Fruit fly (Drosophila melanogaster) whole organism, embryonic: Measurements from ENCODE around the gene CG14659.

Experiments
- CG11085 ChIP-seq: fragments of 200-800 bp; sonication (Bioruptor generic); IDR thresholded peaks from 2 replicates; pipeline ENCODE4 v1.3.6; 2022; ENCODE audit warnings: missing biosample characterization, missing genetic modification characterization
- CG2199 ChIP-seq: fragments of 200-800 bp; sonication (Bioruptor generic); IDR thresholded peaks from 3 replicates; pipeline ENCODE4 v1.3.6; 2022; ENCODE audit warnings: missing biosample characterization, missing genetic modification characterization
- CG5245 ChIP-seq: fragments of 200-800 bp; sonication (Bioruptor generic); optimal IDR thresholded peaks from 3 replicates; lab custom pipeline; 2016; ENCODE audit warnings: missing biosample characterization, missing genetic modification characterization
- Doc3 ChIP-seq: fragments of 200-800 bp; sonication (Bioruptor generic); IDR thresholded peaks from 3 replicates; pipeline ENCODE4 v1.3.6; 2022; ENCODE audit warnings: missing biosample characterization, missing genetic modification characterization; ENCODE audit not compliant: partially characterized antibody
- Ssrp ChIP-seq: fragments of 200-800 bp; sonication (Bioruptor generic); optimal IDR thresholded peaks from 2 replicates; lab custom pipeline; 2018; ENCODE audit warnings: missing biosample characterization, mild to moderate bottlenecking, missing genetic modification characterization, moderate library complexity
- crol ChIP-seq: fragments of 200-800 bp; sonication (Bioruptor generic); IDR thresholded peaks from 2 replicates; pipeline ENCODE4 v1.3.6; 2022; ENCODE audit warnings: missing biosample characterization, missing genetic modification characterization
- knrl ChIP-seq: fragments of 200-800 bp; sonication (Bioruptor generic); IDR thresholded peaks from 3 replicates; pipeline ENCODE4 v1.3.6; 2022; ENCODE audit warnings: missing biosample characterization, missing genetic modification characterization; ENCODE audit not compliant: partially characterized antibody
- org-1 ChIP-seq: fragments of 200-800 bp; sonication (Bioruptor generic); optimal IDR thresholded peaks from 2 replicates; lab custom pipeline; 2017; ENCODE audit warnings: missing biosample characterization, missing genetic modification characterization
- salm ChIP-seq: fragments of 200-800 bp; sonication (Bioruptor generic); optimal IDR thresholded peaks from 2 replicates; lab custom pipeline; 2018; ENCODE audit warnings: missing biosample characterization, mild to moderate bottlenecking, missing genetic modification characterization
- trh ChIP-seq: fragments of 200-800 bp; sonication (Bioruptor generic); optimal IDR thresholded peaks from 2 replicates; lab custom pipeline; 2016; ENCODE audit warnings: missing biosample characterization, missing genetic modification characterization

dm6 chr3R:4831197-4831596 lies at the start of gene CG14659:
- no peak for TF ChIP-seq Doc3 (GFP tag; lab: Robert Waterston, UW)
- TF ChIP-seq knrl (GFP tag; lab: Robert Waterston, UW) = no peak
- no peak for TF ChIP-seq trh (GFP tag; lab: Kevin White, UChicago)
- TF ChIP-seq CG2199 (GFP tag; lab: Robert Waterston, UW) = no peak
- no peak for TF ChIP-seq CG5245 (GFP tag; lab: Kevin White, UChicago)
- no peak for TF ChIP-seq CG11085
- TF ChIP-seq crol (GFP tag; lab: Robert Waterston, UW) = no peak
- TF ChIP-seq salm = no peak
- no peak for TF ChIP-seq org-1 (GFP tag; lab: Kevin White, UChicago)
- no peak for TF ChIP-seq Ssrp (tag; lab: Kevin White, UChicago)
